Worm (Caenorhabditis elegans) whole organism, mixed stage, embryonic: ENCODE data around the gene tbx-9.

Experiments
- ceh-39 ChIP-seq: fragments of 150-350 bp; optimal IDR thresholded peaks from 2 replicates; lab custom pipeline; 2014; ENCODE audit warnings: missing biosample characterization, missing genetic modification characterization
- ces-1 ChIP-seq: fragments of 150-350 bp; optimal IDR thresholded peaks from 2 replicates; lab custom pipeline; 2014; ENCODE audit warnings: missing biosample characterization, missing genetic modification reagents, missing genetic modification characterization
- drap-1 ChIP-seq: fragments of 200-800 bp; sonication (Bioruptor generic); optimal IDR thresholded peaks from 3 replicates; lab custom pipeline; 2018; ENCODE audit warnings: mild to moderate bottlenecking, missing genetic modification characterization, missing compliant biosample characterization
- elt-1 ChIP-seq: sonication (generic microtip); optimal IDR thresholded peaks from 2 replicates; lab custom pipeline; 2017; ENCODE audit warnings: missing genetic modification characterization, mild to moderate bottlenecking, missing compliant biosample characterization, antibody characterized with exemption, moderate library complexity, borderline replicate concordance; ENCODE audit not compliant: insufficient read depth
- nhr-28 ChIP-seq: fragments of 150-350 bp; optimal IDR thresholded peaks from 2 replicates; lab custom pipeline; 2014; ENCODE audit warnings: missing biosample characterization, missing genetic modification characterization
- nhr-76 ChIP-seq: sonication (generic microtip); optimal IDR thresholded peaks from 2 replicates; lab custom pipeline; 2017; ENCODE audit warnings: missing biosample characterization, missing genetic modification characterization
- pha-4 ChIP-seq: fragments of 150-350 bp; optimal IDR thresholded peaks from 2 replicates; lab custom pipeline; 2018; ENCODE audit warnings: missing biosample characterization, missing genetic modification reagents, missing genetic modification characterization
- sem-2 ChIP-seq: fragments of 200-800 bp; sonication (Bioruptor generic); optimal IDR thresholded peaks from 2 replicates; lab custom pipeline; 2018; ENCODE audit warnings: mild to moderate bottlenecking, missing genetic modification characterization, missing compliant biosample characterization
- unc-62 ChIP-seq: fragments of 150-350 bp; optimal IDR thresholded peaks from 2 replicates; lab custom pipeline; 2014; ENCODE audit warnings: missing biosample characterization, missing genetic modification reagents, missing genetic modification characterization

DNA sequence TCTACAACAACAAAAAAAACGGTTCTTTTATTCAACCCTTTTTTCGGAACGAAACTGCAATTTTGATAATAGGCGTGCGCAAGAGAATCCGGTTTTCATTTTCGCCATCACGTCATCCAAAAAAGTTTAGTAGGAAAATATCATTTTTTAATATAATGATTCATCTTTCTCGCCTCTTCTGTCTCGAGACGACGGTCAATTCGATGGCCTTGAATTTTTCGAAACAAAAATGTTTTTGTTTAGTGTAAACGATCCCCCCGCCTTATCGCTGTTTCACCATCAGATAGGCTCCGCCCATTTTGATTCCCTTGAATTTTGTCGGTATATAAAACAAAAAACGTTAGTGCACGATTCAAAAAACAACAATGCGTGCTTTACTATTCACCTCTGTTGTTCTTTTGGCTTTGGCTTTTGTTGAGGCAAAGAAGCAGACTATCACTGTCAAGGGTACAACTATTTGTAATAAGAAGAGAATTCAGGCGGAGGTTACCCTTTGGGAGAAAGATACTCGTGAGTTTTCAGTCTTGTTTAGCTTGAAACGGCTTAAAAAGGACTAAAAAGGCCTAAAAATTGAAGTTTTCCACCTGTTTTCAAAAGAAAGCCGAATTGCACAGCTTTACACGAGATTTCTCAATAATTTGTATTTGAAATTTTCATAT lies 4.0 kb downstream of the tbx-9 start, which contains the start of gene ttr-15:
- TF ChIP-seq ceh-39 (no peak), ces-1 (no peak), elt-1 (tag; lab: Kevin White, UChicago) (no peak), nhr-28 (no peak), unc-62 (GFP tag; lab: Kevin White, UChicago) (no peak), sem-2 (GFP tag; lab: Kevin White, UChicago) (no peak), drap-1 (GFP tag; lab: Kevin White, UChicago) (no peak), pha-4 (tag; lab: Kevin White, UChicago) (no peak), nhr-76 (tag; lab: Kevin White, UChicago) (no peak)
